Fruit fly (Drosophila melanogaster) whole organism, pupa: ENCODE measurements around the gene CG7320.

Experiments
- CG10348 ChIP-seq: fragments of 200-800 bp; sonication (Bioruptor generic); IDR thresholded peaks from 2 replicates; pipeline ENCODE4 v1.3.6; 2022; ENCODE audit warnings: missing biosample characterization, missing genetic modification characterization
- CG12605 ChIP-seq: fragments of 200-800 bp; sonication (Bioruptor generic); IDR thresholded peaks from 2 replicates; pipeline ENCODE4 v1.3.6; 2022; ENCODE audit warnings: missing biosample characterization, missing genetic modification characterization
- CG13204 ChIP-seq: fragments of 200-800 bp; sonication (Bioruptor generic); optimal IDR thresholded peaks from 2 replicates; lab custom pipeline; 2018; ENCODE audit warnings: missing biosample characterization, mild to moderate bottlenecking, missing genetic modification characterization, moderate library complexity
- CG14655 ChIP-seq: fragments of 200-800 bp; sonication (Bioruptor generic); optimal IDR thresholded peaks from 3 replicates; lab custom pipeline; 2017; ENCODE audit warnings: mild to moderate bottlenecking, missing biosample characterization, missing genetic modification reagents, missing genetic modification characterization
- CG15710 ChIP-seq: fragments of 200-800 bp; sonication (Bioruptor generic); optimal IDR thresholded peaks from 2 replicates; lab custom pipeline; 2018; ENCODE audit warnings: missing biosample characterization, mild to moderate bottlenecking, missing genetic modification characterization, moderate library complexity
- CG17806 ChIP-seq: fragments of 200-800 bp; sonication (Bioruptor generic); optimal IDR thresholded peaks from 2 replicates; lab custom pipeline; 2018; ENCODE audit warnings: missing biosample characterization, mild to moderate bottlenecking, missing genetic modification characterization, moderate library complexity
- CG32121 ChIP-seq: fragments of 200-800 bp; sonication (Bioruptor generic); IDR thresholded peaks from 2 replicates; pipeline ENCODE4 v1.3.6; 2022; ENCODE audit warnings: missing biosample characterization, missing genetic modification characterization
- CG34367 ChIP-seq: fragments of 200-800 bp; sonication (Bioruptor generic); optimal IDR thresholded peaks from 2 replicates; lab custom pipeline; 2018; ENCODE audit warnings: missing biosample characterization, mild to moderate bottlenecking, missing genetic modification characterization
- CG4496 ChIP-seq: fragments of 200-800 bp; sonication (Bioruptor generic); IDR thresholded peaks from 3 replicates; pipeline ENCODE4 v1.3.6; 2022; ENCODE audit warnings: missing biosample characterization, missing genetic modification characterization
- CG8159 ChIP-seq: fragments of 200-800 bp; sonication (Bioruptor generic); optimal IDR thresholded peaks from 3 replicates; lab custom pipeline; 2018; ENCODE audit warnings: missing biosample characterization, mild to moderate bottlenecking, missing genetic modification characterization, moderate library complexity
- CG8301 ChIP-seq: fragments of 200-800 bp; sonication (Bioruptor generic); optimal IDR thresholded peaks from 2 replicates; lab custom pipeline; 2018; ENCODE audit warnings: missing biosample characterization, mild to moderate bottlenecking, missing genetic modification characterization
- CG9948 ChIP-seq: fragments of 200-800 bp; sonication (Bioruptor generic); optimal IDR thresholded peaks from 2 replicates; lab custom pipeline; 2018; ENCODE audit warnings: missing biosample characterization, mild to moderate bottlenecking, missing genetic modification characterization, moderate library complexity
- D1 ChIP-seq: fragments of 200-800 bp; sonication (Bioruptor generic); optimal IDR thresholded peaks from 2 replicates; lab custom pipeline; 2018; ENCODE audit warnings: missing biosample characterization, mild to moderate bottlenecking, missing genetic modification characterization, moderate library complexity
- EcR ChIP-seq: fragments of 200-800 bp; sonication (Bioruptor generic); optimal IDR thresholded peaks from 3 replicates; lab custom pipeline; 2019; ENCODE audit warnings: missing biosample characterization, missing genetic modification characterization, mild to moderate bottlenecking, moderate library complexity, missing genetic modification reagents
- Ets98B ChIP-seq: fragments of 200-800 bp; sonication (Bioruptor generic); IDR thresholded peaks from 2 replicates; pipeline ENCODE4 v1.3.6; 2022; ENCODE audit warnings: missing biosample characterization, missing genetic modification characterization
- Pif1A ChIP-seq: fragments of 200-800 bp; sonication (Bioruptor generic); optimal IDR thresholded peaks from 3 replicates; lab custom pipeline; 2016; ENCODE audit warnings: missing biosample characterization, missing genetic modification characterization
- Pif1B ChIP-seq: fragments of 200-800 bp; sonication (Bioruptor generic); optimal IDR thresholded peaks from 3 replicates; lab custom pipeline; 2016; ENCODE audit warnings: missing biosample characterization, missing genetic modification characterization
- Snoo ChIP-seq: fragments of 200-800 bp; sonication (Bioruptor generic); optimal IDR thresholded peaks from 3 replicates; lab custom pipeline; 2017; ENCODE audit warnings: missing biosample characterization, mild to moderate bottlenecking, missing genetic modification characterization, inconsistent platforms
- fd96Ca ChIP-seq: fragments of 200-800 bp; sonication (Bioruptor generic); IDR thresholded peaks from 3 replicates; pipeline ENCODE4 v1.3.6; 2022; ENCODE audit warnings: missing biosample characterization, missing genetic modification characterization
- gl ChIP-seq: fragments of 200-800 bp; sonication (Bioruptor generic); optimal IDR thresholded peaks from 2 replicates; lab custom pipeline; 2018; ENCODE audit warnings: missing biosample characterization, mild to moderate bottlenecking, missing genetic modification characterization
- rn ChIP-seq: fragments of 200-800 bp; sonication (Bioruptor generic); IDR thresholded peaks from 2 replicates; pipeline ENCODE4 v1.3.6; 2022; ENCODE audit warnings: missing biosample characterization, missing genetic modification characterization

Gene CG7320

dm6 chr3L:18231024-18231814, 29.9 kb downstream of the CG7320 start:
- TF ChIP-seq CG17806 (tag; lab: Kevin White, UChicago) (peak; percentile 5), CG13204 (no peak), gl (tag; lab: Kevin White, UChicago) (no peak), Pif1B (GFP tag; lab: Kevin White, UChicago) (peak; percentile 48), CG8159 (tag; lab: Kevin White, UChicago) (no peak), CG34367 (tag; lab: Kevin White, UChicago) (no peak), Pif1A (GFP tag; lab: Kevin White, UChicago) (peak; percentile 12), CG9948 (tag; lab: Kevin White, UChicago) (peak; percentile 68), CG12605 (no peak), CG32121 (GFP tag; lab: Robert Waterston, UW) (no peak), EcR (GFP tag; lab: Kevin White, UChicago) (peak; percentile 93), D1 (peak; percentile 2), CG8301 (tag; lab: Kevin White, UChicago) (peak; percentile 74), fd96Ca (GFP tag; lab: Robert Waterston, UW) (no peak), Snoo (no peak), rn (GFP tag; lab: Robert Waterston, UW) (no peak), CG10348 (GFP tag; lab: Robert Waterston, UW) (no peak), CG14655 (GFP tag; lab: Kevin White, UChicago) (peak; percentile 86), CG15710 (tag; lab: Kevin White, UChicago) (no peak)
- TF ChIP-seq, all 21 proteins: peak for 8

- TF ChIP-seq CG32121 (GFP tag; lab: Robert Waterston, UW) (no peak), CG15710 (tag; lab: Kevin White, UChicago) (peak; percentile 97), CG8301 (tag; lab: Kevin White, UChicago) (peak; percentile 90), CG8159 (tag; lab: Kevin White, UChicago) (peak; percentile 98), Pif1B (GFP tag; lab: Kevin White, UChicago) (peak; percentile 84), CG17806 (tag; lab: Kevin White, UChicago) (peak; percentile 96), Pif1A (GFP tag; lab: Kevin White, UChicago) (peak; percentile 86), CG13204 (peak; percentile 92), rn (GFP tag; lab: Robert Waterston, UW) (no peak), CG34367 (tag; lab: Kevin White, UChicago) (peak; percentile 95), CG9948 (tag; lab: Kevin White, UChicago) (peak; percentile 98), Snoo (peak; percentile 73), gl (tag; lab: Kevin White, UChicago) (peak; percentile 87), Ets98B (GFP tag; lab: Robert Waterston, UW) (no peak), EcR (GFP tag; lab: Kevin White, UChicago) (peak; percentile 97), fd96Ca (GFP tag; lab: Robert Waterston, UW) (no peak), CG4496 (GFP tag; lab: Robert Waterston, UW) (peak; percentile 44), D1 (peak; percentile 96), CG10348 (GFP tag; lab: Robert Waterston, UW) (no peak), CG14655 (GFP tag; lab: Kevin White, UChicago) (peak; percentile 95), CG12605 (peak; percentile 48; the same call in 1 of the 2 replicates)
- TF ChIP-seq, all 21 proteins: peak for 16
These were observed 30.8 kb downstream of the CG7320 start for dm6 chr3L:18231927-18232721.

- TF ChIP-seq CG34367 (tag; lab: Kevin White, UChicago) = no peak
- TF ChIP-seq Pif1B (GFP tag; lab: Kevin White, UChicago) = no peak
- TF ChIP-seq CG8159 (tag; lab: Kevin White, UChicago) = peak; percentile 27
- TF ChIP-seq CG8301 (tag; lab: Kevin White, UChicago) = no peak
- peak; percentile 97 for TF ChIP-seq EcR (GFP tag; lab: Kevin White, UChicago)
- no peak for TF ChIP-seq CG12605
- TF ChIP-seq CG4496 (GFP tag; lab: Robert Waterston, UW) = peak; percentile 63; the same call in 1 of the 3 replicates
- no peak for TF ChIP-seq CG9948 (tag; lab: Kevin White, UChicago)
- TF ChIP-seq gl (tag; lab: Kevin White, UChicago) = no peak
- TF ChIP-seq CG10348 (GFP tag; lab: Robert Waterston, UW) = no peak
- no peak for TF ChIP-seq D1
- TF ChIP-seq Pif1A (GFP tag; lab: Kevin White, UChicago) = no peak
- no peak for TF ChIP-seq Ets98B (GFP tag; lab: Robert Waterston, UW)
- TF ChIP-seq CG13204 = peak; percentile 38
- TF ChIP-seq fd96Ca (GFP tag; lab: Robert Waterston, UW) = no peak
- TF ChIP-seq CG14655 (GFP tag; lab: Kevin White, UChicago) = no peak
- no peak for TF ChIP-seq rn (GFP tag; lab: Robert Waterston, UW)
- TF ChIP-seq CG15710 (tag; lab: Kevin White, UChicago) = peak; percentile 0
These were observed 31.9 kb downstream of the CG7320 start for dm6 chr3L:18232984-18233738.
